Fruit fly (Drosophila melanogaster) whole organism: ENCODE measurements around the gene Alg10.

Source experiments
- CG8478 ChIP-seq: fragments of >200 bp; optimal IDR thresholded peaks from 2 replicates; lab custom pipeline; 2018; ENCODE audit warnings: inconsistent platforms
- Dll ChIP-seq: fragments of >200 bp; optimal IDR thresholded peaks from 2 replicates; lab custom pipeline; 2017
- EcR ChIP-seq, 2 experiments: fragments of >200 bp; optimal IDR thresholded peaks; 2 replicates each; lab custom pipeline; 2017; ENCODE audit warnings: missing biosample characterization in 2 of 2, missing genetic modification characterization in 2 of 2, missing genetic modification reagents in 2 of 2
- pan ChIP-seq: fragments of >200 bp; optimal IDR thresholded peaks from 2 replicates; lab custom pipeline; 2017
- psq ChIP-seq: fragments of >200 bp; optimal IDR thresholded peaks from 2 replicates; lab custom pipeline; 2017
- usp ChIP-seq: fragments of >200 bp; optimal IDR thresholded peaks from 2 replicates; lab custom pipeline; 2017; ENCODE audit warnings: missing biosample characterization, missing genetic modification characterization, mixed read lengths

Alg10 gene

dm6 chr3L:11173049-11173564, 8.3 kb downstream of the Alg10 start, which contains the start of gene CG14142:
TSS of gene CG14142 (plus strand) at chr3L:11173514.
- TF ChIP-seq CG8478 (lab: Kevin White, UChicago) (no peak), Dll (lab: Kevin White, UChicago) (no peak), psq (lab: Kevin White, UChicago) (no peak)

DNA sequence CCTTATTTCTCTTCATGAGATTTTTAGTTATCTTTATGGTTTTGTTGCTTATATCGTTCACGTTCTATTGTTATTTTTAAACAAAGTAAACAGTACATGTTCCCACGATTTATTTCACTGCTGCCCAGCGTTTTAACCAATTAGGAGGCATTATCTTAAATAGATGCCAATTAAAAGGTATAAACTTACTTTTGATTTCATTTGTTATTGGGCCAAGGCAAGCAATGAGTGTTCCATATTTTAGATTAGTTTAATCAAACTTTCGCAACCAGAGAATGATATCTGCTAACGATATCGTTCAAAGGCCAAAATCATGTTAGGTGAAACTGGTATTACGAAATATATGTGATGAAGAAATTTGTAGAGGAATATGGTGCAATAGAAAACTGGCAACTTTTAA, 18.2 kb downstream of the Alg10 start:
- no peak for TF ChIP-seq usp (GFP tag; lab: Kevin White, UChicago)
- no peak for TF ChIP-seq CG8478 (lab: Kevin White, UChicago)
- TF ChIP-seq EcR (GFP tag; optimal IDR thresholded peaks at IDR 0.05; lab: Kevin White, UChicago) = no peak
- no peak for TF ChIP-seq pan (lab: Kevin White, UChicago)
- no peak for TF ChIP-seq psq (lab: Kevin White, UChicago)
- TF ChIP-seq Dll (lab: Kevin White, UChicago) = no peak

- TF ChIP-seq pan (lab: Kevin White, UChicago) (no peak), usp (GFP tag; lab: Kevin White, UChicago) (no peak), psq (lab: Kevin White, UChicago) (no peak), CG8478 (lab: Kevin White, UChicago) (no peak), EcR (GFP tag; optimal IDR thresholded peaks at IDR 0.05; lab: Kevin White, UChicago) (no peak), Dll (lab: Kevin White, UChicago) (no peak)
Measured at dm6 chr3L:11183965-11184364, 19.2 kb downstream of the Alg10 start.

DNA sequence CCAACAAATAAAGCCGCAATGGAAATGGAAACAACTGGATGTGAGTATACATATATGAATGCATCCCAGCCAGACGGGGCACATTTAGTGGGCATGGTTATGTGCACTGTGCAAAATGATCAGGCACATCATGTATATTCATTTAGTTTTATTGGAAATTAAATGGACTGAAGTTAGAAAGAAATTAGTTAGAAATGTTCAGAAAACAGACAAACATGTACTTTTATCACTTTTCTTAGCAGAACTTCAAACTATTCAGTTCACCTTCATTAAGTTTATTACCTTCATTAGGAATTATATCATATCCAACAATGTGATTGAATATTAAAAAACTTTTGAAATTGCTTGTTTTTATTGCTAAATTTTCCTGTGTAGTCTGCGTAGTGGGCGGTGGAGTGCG, 22.0 kb downstream of the Alg10 start:
- no peak for TF ChIP-seq usp (GFP tag; lab: Kevin White, UChicago)
- no peak for TF ChIP-seq EcR (GFP tag; optimal IDR thresholded peaks at IDR 0.05; lab: Kevin White, UChicago)
- no peak for TF ChIP-seq CG8478 (lab: Kevin White, UChicago)
- TF ChIP-seq pan (lab: Kevin White, UChicago) = no peak
- no peak for TF ChIP-seq Dll (lab: Kevin White, UChicago)
- no peak for TF ChIP-seq psq (lab: Kevin White, UChicago)

DNA sequence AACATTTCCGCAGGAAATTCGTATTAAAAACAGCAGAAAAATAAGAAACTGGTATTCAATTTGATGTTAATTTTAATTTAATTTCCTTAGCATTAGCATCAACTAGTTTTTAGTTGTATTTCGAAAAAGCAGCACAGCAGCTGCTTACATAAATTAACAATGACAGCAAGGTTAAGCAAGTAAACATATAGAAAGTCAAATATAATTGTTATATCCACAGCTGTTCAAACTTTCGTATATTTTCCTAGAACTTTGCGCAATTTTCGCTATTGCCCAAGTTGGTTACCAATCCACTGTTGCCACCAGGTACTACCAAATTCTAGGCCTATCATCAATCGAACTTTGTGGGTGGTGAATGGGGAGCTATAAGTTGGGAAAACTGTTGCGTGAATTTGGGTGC, 25.3 kb downstream of the Alg10 start:
- no peak for TF ChIP-seq pan (lab: Kevin White, UChicago)
- TF ChIP-seq EcR (GFP tag; optimal IDR thresholded peaks at IDR 0.05; lab: Kevin White, UChicago) = no peak
- TF ChIP-seq Dll (lab: Kevin White, UChicago) = no peak
- no peak for TF ChIP-seq usp (GFP tag; lab: Kevin White, UChicago)
- TF ChIP-seq CG8478 (lab: Kevin White, UChicago) = no peak
- TF ChIP-seq psq (lab: Kevin White, UChicago) = no peak

- no peak for TF ChIP-seq pan (lab: Kevin White, UChicago)
- TF ChIP-seq psq (lab: Kevin White, UChicago) = no peak
- TF ChIP-seq EcR (GFP tag; optimal IDR thresholded peaks at IDR 0.05; lab: Kevin White, UChicago) = no peak
- no peak for TF ChIP-seq Dll (lab: Kevin White, UChicago)
- TF ChIP-seq usp (GFP tag; lab: Kevin White, UChicago) = no peak
- TF ChIP-seq CG8478 (lab: Kevin White, UChicago) = no peak
Measured at dm6 chr3L:11195275-11195674, 30.5 kb downstream of the Alg10 start.

dm6 chr3L:11196860-11197259, 32.1 kb downstream of the Alg10 start:
- TF ChIP-seq Dll (lab: Kevin White, UChicago) (no peak), CG8478 (lab: Kevin White, UChicago) (no peak), EcR (GFP tag; optimal IDR thresholded peaks at IDR 0.05; lab: Kevin White, UChicago) (no peak), psq (lab: Kevin White, UChicago) (no peak), pan (lab: Kevin White, UChicago) (no peak), usp (GFP tag; lab: Kevin White, UChicago) (no peak)

DNA sequence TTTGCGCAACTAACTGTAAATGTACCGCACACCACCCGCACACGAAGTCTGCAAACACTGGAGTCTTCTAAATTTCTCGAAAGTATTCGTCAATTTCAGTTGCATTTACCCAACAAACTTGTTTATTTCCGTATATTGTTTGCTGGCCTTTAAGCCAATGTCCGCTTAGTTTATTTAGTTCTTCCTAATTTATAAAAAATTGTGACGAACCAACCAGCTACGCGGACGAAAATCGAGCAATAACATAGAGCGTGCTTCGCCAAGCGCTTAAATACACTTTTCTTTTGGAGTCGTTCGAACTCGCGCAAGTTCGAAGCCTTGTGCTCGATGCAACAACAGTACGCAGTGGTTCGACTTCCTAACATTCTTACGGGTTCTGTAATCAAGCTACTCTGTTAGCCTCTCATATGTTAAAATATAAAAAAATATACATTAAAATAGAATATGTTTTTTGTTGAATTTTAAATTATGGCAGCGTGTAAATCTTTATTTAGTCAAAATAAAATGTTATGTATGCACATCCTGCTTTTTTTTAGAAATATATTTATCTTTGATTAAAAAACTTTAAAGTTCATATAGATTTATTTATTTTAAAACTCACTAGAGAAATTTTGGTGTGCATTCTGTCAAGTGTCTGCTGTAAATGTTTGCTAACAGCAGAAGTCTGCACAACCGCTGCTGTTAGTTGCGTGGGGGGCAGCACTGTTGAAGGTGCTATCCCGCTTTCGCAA, 32.7 kb downstream of the Alg10 start, which contains the start of gene GlcAT-P:
GlcAT-P (minus strand) TSS at position 246 of the 731 bp plus-strand sequence.
- TF ChIP-seq usp (GFP tag; lab: Kevin White, UChicago) = no peak
- no peak for TF ChIP-seq psq (lab: Kevin White, UChicago)
- no peak for TF ChIP-seq Dll (lab: Kevin White, UChicago)
- TF ChIP-seq EcR (GFP tag; optimal IDR thresholded peaks at IDR 0.05; lab: Kevin White, UChicago) = no peak
- TF ChIP-seq pan (lab: Kevin White, UChicago) = no peak
- TF ChIP-seq CG8478 (lab: Kevin White, UChicago) = no peak

- no peak for TF ChIP-seq usp (GFP tag; lab: Kevin White, UChicago)
- TF ChIP-seq Dll (lab: Kevin White, UChicago) = no peak
- TF ChIP-seq EcR (GFP tag; optimal IDR thresholded peaks at IDR 0.05; lab: Kevin White, UChicago) = no peak
- no peak for TF ChIP-seq pan (lab: Kevin White, UChicago)
- TF ChIP-seq psq (lab: Kevin White, UChicago) = no peak
- TF ChIP-seq CG8478 (lab: Kevin White, UChicago) = no peak
Measured at dm6 chr3L:11198375-11198774, 33.6 kb downstream of the Alg10 start.

DNA sequence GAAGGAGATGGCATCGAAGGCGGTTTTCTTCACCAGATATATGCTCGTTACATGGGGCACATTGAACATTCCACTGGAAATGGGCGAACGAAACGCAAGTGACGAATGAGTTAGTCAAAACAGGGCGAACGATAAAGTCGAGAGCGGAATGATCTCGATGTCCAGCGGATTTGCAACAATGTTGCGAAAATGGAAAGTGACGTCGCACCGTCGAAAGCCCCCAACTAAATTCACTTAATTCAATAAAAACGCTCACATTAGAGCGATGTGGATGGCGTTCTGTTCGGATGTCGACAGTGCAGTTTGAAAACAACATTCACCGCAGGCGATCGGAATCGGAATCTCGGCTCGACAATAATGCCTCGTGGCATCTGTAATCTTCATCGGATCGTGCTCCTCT, 34.5 kb downstream of the Alg10 start, which contains the start of gene CG7607:
CG7607 (plus strand) TSS at position 301 of the 400 bp plus-strand sequence.
- TF ChIP-seq psq (lab: Kevin White, UChicago) = no peak
- TF ChIP-seq EcR (GFP tag; optimal IDR thresholded peaks at IDR 0.05; lab: Kevin White, UChicago) = no peak
- TF ChIP-seq Dll (lab: Kevin White, UChicago) = no peak
- no peak for TF ChIP-seq usp (GFP tag; lab: Kevin White, UChicago)
- TF ChIP-seq CG8478 (lab: Kevin White, UChicago) = no peak
- no peak for TF ChIP-seq pan (lab: Kevin White, UChicago)

dm6 chr3L:11201051-11201450, 36.3 kb downstream of the Alg10 start, which contains the start of gene nkt:
TSS of gene nkt (plus strand) at chr3L:11201351.
- TF ChIP-seq usp (GFP tag; lab: Kevin White, UChicago) (no peak), psq (lab: Kevin White, UChicago) (no peak), EcR (GFP tag; optimal IDR thresholded peaks at IDR 0.05; lab: Kevin White, UChicago) (no peak), pan (lab: Kevin White, UChicago) (no peak)
